Fruit fly (Drosophila melanogaster) whole organism, embryonic: ENCODE measurements around the gene Mocs1.

ENCODE experiments used
- CG7786 ChIP-seq: fragments of 200-800 bp; sonication (Bioruptor generic); optimal IDR thresholded peaks from 2 replicates; lab custom pipeline; 2016; ENCODE audit warnings: missing biosample characterization, missing genetic modification characterization
- Dll ChIP-seq: fragments of 200-800 bp; sonication (Bioruptor generic); IDR thresholded peaks from 4 replicates; pipeline ENCODE4 v1.3.6; 2022; ENCODE audit warnings: missing biosample characterization, missing genetic modification characterization; ENCODE audit not compliant: partially characterized antibody
- MESR4 ChIP-seq: fragments of 200-800 bp; sonication (Bioruptor generic); optimal IDR thresholded peaks from 2 replicates; lab custom pipeline; 2018; ENCODE audit warnings: missing biosample characterization, mild to moderate bottlenecking, missing genetic modification characterization, moderate library complexity
- cwo ChIP-seq: fragments of 200-800 bp; sonication (Bioruptor generic); optimal IDR thresholded peaks from 3 replicates; lab custom pipeline; 2017; ENCODE audit warnings: missing biosample characterization, missing genetic modification characterization, mild to moderate bottlenecking, moderate library complexity, missing genetic modification reagents
- dysf ChIP-seq: fragments of 200-800 bp; sonication (Bioruptor generic); IDR thresholded peaks from 3 replicates; pipeline ENCODE4 v1.3.6; 2022; ENCODE audit warnings: missing biosample characterization, missing genetic modification characterization
- slp2 ChIP-seq: fragments of 200-800 bp; sonication (Bioruptor generic); optimal IDR thresholded peaks from 2 replicates; lab custom pipeline; 2016; ENCODE audit warnings: missing biosample characterization, missing genetic modification characterization
- z ChIP-seq: fragments of 200-800 bp; sonication (Bioruptor generic); IDR thresholded peaks from 3 replicates; pipeline ENCODE4 v1.3.6; 2022; ENCODE audit warnings: missing biosample characterization, missing genetic modification characterization

dm6 chr3L:11049414-11049813, 20.9 kb upstream of the Mocs1 start:
- no peak for TF ChIP-seq dysf (GFP tag; lab: Robert Waterston, UW)
- TF ChIP-seq cwo (GFP tag; lab: Kevin White, UChicago) = peak; percentile 8
- TF ChIP-seq CG7786 (GFP tag; lab: Kevin White, UChicago) = no peak
- no peak for TF ChIP-seq Dll
- TF ChIP-seq z (GFP tag; lab: Robert Waterston, UW) = no peak
- no peak for TF ChIP-seq MESR4 (GFP tag; lab: Kevin White, UChicago)
- TF ChIP-seq slp2 (GFP tag; lab: Kevin White, UChicago) = no peak
